Worm (Caenorhabditis elegans) whole organism, L1 larva: ENCODE measurements around the gene Y41E3.7.

Experiments used
- F16B12.6 ChIP-seq: fragments of 150-350 bp; optimal IDR thresholded peaks from 2 replicates; lab custom pipeline; 2014; ENCODE audit warnings: missing biosample characterization, missing genetic modification characterization
- Y116A8C.19 ChIP-seq: sonication (generic microtip); optimal IDR thresholded peaks from 2 replicates; lab custom pipeline; 2016; ENCODE audit warnings: missing compliant biosample characterization, missing genetic modification characterization, borderline replicate concordance
- alr-1 ChIP-seq: fragments of 200-800 bp; sonication (Bioruptor generic); optimal IDR thresholded peaks from 2 replicates; lab custom pipeline; 2018; ENCODE audit warnings: borderline replicate concordance, mild to moderate bottlenecking, missing genetic modification characterization, missing compliant biosample characterization
- ama-1 ChIP-seq: fragments of 150-350 bp; optimal IDR thresholded peaks from 2 replicates; lab custom pipeline; 2014
- ceh-63 ChIP-seq: fragments of 200-800 bp; sonication (Bioruptor generic); optimal IDR thresholded peaks from 2 replicates; lab custom pipeline; 2018; ENCODE audit warnings: mild to moderate bottlenecking, missing genetic modification characterization, missing compliant biosample characterization
- ces-1 ChIP-seq: fragments of 150-350 bp; optimal IDR thresholded peaks from 2 replicates; lab custom pipeline; 2014; ENCODE audit warnings: missing biosample characterization, missing genetic modification reagents, missing genetic modification characterization
- dsc-1 ChIP-seq: sonication (generic microtip); optimal IDR thresholded peaks from 2 replicates; lab custom pipeline; 2016; ENCODE audit warnings: mild to moderate bottlenecking, missing genetic modification characterization, missing compliant biosample characterization
- efl-1 ChIP-seq, 4 experiments: fragments of 150-350 bp; optimal IDR thresholded peaks in 3 of 4; peaks in 1 of 4; 1 replicate in 1 of 4; 2 replicates in 3 of 4; lab custom pipeline; 2014; ENCODE audit warnings: missing biosample characterization in 2 of 4, missing genetic modification characterization in 2 of 4, missing genetic modification reagents in 2 of 4
- egl-27 ChIP-seq, 2 experiments: fragments of 150-350 bp in 1 of 2; sonication (generic microtip); optimal IDR thresholded peaks; 3 replicates each; lab custom pipeline; 2017 to 2018; ENCODE audit warnings: missing biosample characterization in 2 of 2, missing genetic modification characterization in 2 of 2, missing genetic modification reagents in 2 of 2
- fkh-4 ChIP-seq: sonication (generic microtip); optimal IDR thresholded peaks from 2 replicates; lab custom pipeline; 2016; ENCODE audit warnings: missing compliant biosample characterization, missing genetic modification characterization, borderline replicate concordance
- fos-1 ChIP-seq: fragments of 150-350 bp; optimal IDR thresholded peaks from 2 replicates; lab custom pipeline; 2014; ENCODE audit warnings: missing biosample characterization, missing genetic modification characterization
- grh-1 ChIP-seq: fragments of 200-800 bp; sonication (Bioruptor generic); IDR thresholded peaks from 2 replicates; pipeline ENCODE4 v1.3.6; 2022; ENCODE audit warnings: missing genetic modification reagents, missing genetic modification characterization, missing compliant biosample characterization
- hlh-4 ChIP-seq: sonication (generic microtip); optimal IDR thresholded peaks from 2 replicates; lab custom pipeline; 2016; ENCODE audit warnings: mild to moderate bottlenecking, missing genetic modification characterization, missing compliant biosample characterization
- lin-15B ChIP-seq: fragments of 150-350 bp; sonication (generic microtip); optimal IDR thresholded peaks from 3 replicates; lab custom pipeline; 2014; ENCODE audit warnings: missing biosample characterization, missing genetic modification characterization
- lir-3 ChIP-seq: sonication (generic microtip); optimal IDR thresholded peaks from 2 replicates; lab custom pipeline; 2016; ENCODE audit warnings: mild to moderate bottlenecking, missing genetic modification characterization, moderate library complexity, missing compliant biosample characterization; ENCODE audit not compliant: poor library complexity
- mep-1 ChIP-seq: fragments of 150-350 bp; optimal IDR thresholded peaks from 2 replicates; lab custom pipeline; 2014; ENCODE audit warnings: missing biosample characterization, missing genetic modification characterization
- nhr-11 ChIP-seq: fragments of 150-350 bp; optimal IDR thresholded peaks from 2 replicates; lab custom pipeline; 2014; ENCODE audit warnings: missing biosample characterization, missing genetic modification characterization
- nhr-19 ChIP-seq: fragments of 200-800 bp; sonication (Bioruptor generic); conservative IDR thresholded peaks from 2 replicates; pipeline ENCODE4 v1.3.6; 2022; ENCODE audit warnings: missing genetic modification characterization, missing compliant biosample characterization
- nhr-20 ChIP-seq: sonication (generic microtip); optimal IDR thresholded peaks from 2 replicates; lab custom pipeline; 2016; ENCODE audit warnings: mild to moderate bottlenecking, missing genetic modification characterization, missing compliant biosample characterization
- nhr-237 ChIP-seq: fragments of 150-350 bp; optimal IDR thresholded peaks from 2 replicates; lab custom pipeline; 2014; ENCODE audit warnings: missing biosample characterization, missing genetic modification characterization
- nhr-85 ChIP-seq: sonication (generic microtip); peaks from one replicate; lab custom pipeline; 2016; ENCODE audit warnings: missing genetic modification characterization, inconsistent platforms, missing compliant biosample characterization
- nhr-90 ChIP-seq: sonication (generic microtip); optimal IDR thresholded peaks from 2 replicates; lab custom pipeline; 2016; ENCODE audit warnings: mild to moderate bottlenecking, missing genetic modification characterization, missing compliant biosample characterization; ENCODE audit not compliant: poor library complexity
- rnt-1 ChIP-seq: sonication (generic microtip); optimal IDR thresholded peaks from 2 replicates; lab custom pipeline; 2016; ENCODE audit warnings: mild to moderate bottlenecking, missing genetic modification characterization, moderate library complexity, missing compliant biosample characterization
- skn-1 ChIP-seq: fragments of 150-350 bp; optimal IDR thresholded peaks from 2 replicates; lab custom pipeline; 2014; ENCODE audit warnings: missing biosample characterization, missing genetic modification characterization
- sptf-1 ChIP-seq: fragments of 150-350 bp; optimal IDR thresholded peaks from 2 replicates; lab custom pipeline; 2014; ENCODE audit warnings: missing biosample characterization, missing genetic modification characterization
- tlp-1 ChIP-seq: fragments of 150-350 bp; optimal IDR thresholded peaks from 2 replicates; lab custom pipeline; 2014; ENCODE audit warnings: missing biosample characterization, missing genetic modification characterization
- unc-130 ChIP-seq: fragments of 150-350 bp; optimal IDR thresholded peaks from 2 replicates; lab custom pipeline; 2017; ENCODE audit warnings: missing biosample characterization, missing genetic modification characterization, inconsistent platforms
- unc-30 ChIP-seq: sonication (generic microtip); optimal IDR thresholded peaks from 2 replicates; lab custom pipeline; 2017; ENCODE audit warnings: missing biosample characterization, missing genetic modification characterization
- unc-86 ChIP-seq: sonication (generic microtip); optimal IDR thresholded peaks from 2 replicates; lab custom pipeline; 2016; ENCODE audit warnings: missing genetic modification characterization, missing compliant biosample characterization
- unc-98 ChIP-seq: fragments of 200-800 bp; sonication (Bioruptor generic); IDR thresholded peaks from 2 replicates; pipeline ENCODE4 v1.3.6; 2022; ENCODE audit warnings: missing genetic modification characterization, missing compliant biosample characterization
- ztf-4 ChIP-seq: fragments of 150-350 bp; optimal IDR thresholded peaks from 2 replicates; lab custom pipeline; 2014; ENCODE audit warnings: missing biosample characterization, missing genetic modification characterization

The Y41E3.7 gene

ce11 chrIV:15049288-15050094 is 35.7 kb downstream of the Y41E3.7 start (continued):
- TF ChIP-seq egl-27 (tag; optimal IDR thresholded peaks at IDR 0.05; lab: Kevin White, UChicago), result no peak
- TF ChIP-seq skn-1 (tag; lab: Kevin White, UChicago), result no peak
- peak; percentile 42 for TF ChIP-seq ama-1 (lab: Kevin White, UChicago)
- TF ChIP-seq nhr-90, result peak; percentile 16
- no peak for TF ChIP-seq nhr-237
- peak; percentile 9 for TF ChIP-seq rnt-1
- peak; percentile 64 for TF ChIP-seq nhr-85 (tag; lab: Kevin White, UChicago)
- TF ChIP-seq, all 84 proteins: peak for 10

ce11 chrIV:15051045-15051444 is 37.2 kb downstream of the Y41E3.7 start:
- TF ChIP-seq efl-1 (optimal IDR thresholded peaks at IDR 0.05; lab: Kevin White, UChicago), result no peak
- peak in 1 of 2 experiments; percentile 82 for TF ChIP-seq efl-1 (GFP tag; optimal IDR thresholded peaks at IDR 0.05 in 1 of 2; lab: Kevin White, UChicago)
- no peak for TF ChIP-seq nhr-11 (tag; lab: Kevin White, UChicago)
- TF ChIP-seq tlp-1 (tag; lab: Kevin White, UChicago), result no peak

- TF ChIP-seq unc-130 (tag; lab: Kevin White, UChicago) (no peak), nhr-20 (tag; lab: Kevin White, UChicago) (no peak), ztf-4 (tag; lab: Kevin White, UChicago) (no peak), Y116A8C.19 (tag; lab: Kevin White, UChicago) (no peak), alr-1 (tag; lab: Kevin White, UChicago) (no peak), sptf-1 (no peak)
- TF ChIP-seq, all 84 proteins: peak for 0
These were observed 39.4 kb downstream of the Y41E3.7 start, which contains the start of gene srt-47 for ce11 chrIV:15053271-15053670. TSS of gene srt-47 (minus strand) at chrIV:15053371.

ce11 chrIV:15056081-15056586 is 42.3 kb downstream of the Y41E3.7 start, which contains the start of gene Y41E3.19:
TSS of gene Y41E3.19 (plus strand) at chrIV:15056131.
- no peak for TF ChIP-seq F16B12.6 (tag; lab: Kevin White, UChicago)
- TF ChIP-seq efl-1 (optimal IDR thresholded peaks at IDR 0.05; lab: Kevin White, UChicago), result no peak
- peak in 1 of 2 experiments; percentile 2 for TF ChIP-seq efl-1 (GFP tag; optimal IDR thresholded peaks at IDR 0.05 in 1 of 2; lab: Kevin White, UChicago)
- TF ChIP-seq, all 84 proteins: peak for 1

- no peak for TF ChIP-seq ces-1 (GFP tag; lab: Kevin White, UChicago)
- TF ChIP-seq mep-1 (tag; lab: Kevin White, UChicago), result no peak
- no peak for TF ChIP-seq grh-1
- no peak for TF ChIP-seq lin-15B (tag; lab: Kevin White, UChicago)
- no peak for TF ChIP-seq hlh-4 (tag; lab: Kevin White, UChicago)
- no peak for TF ChIP-seq egl-27 (tag; optimal IDR thresholded peaks at IDR 0.05; lab: Kevin White, UChicago)
- TF ChIP-seq nhr-19, result no peak
These were observed 44.2 kb downstream of the Y41E3.7 start, which contains the start of gene Y41E3.13 for ce11 chrIV:15057994-15058393. TSS of gene Y41E3.13 (plus strand) at chrIV:15058294.

- peak; percentile 78 for TF ChIP-seq unc-98
These were observed 45.3 kb downstream of the Y41E3.7 start for ce11 chrIV:15059150-15059549.

ce11 chrIV:15063789-15064188 is 50.0 kb downstream of the Y41E3.7 start:
- TF ChIP-seq fkh-4 (tag; lab: Kevin White, UChicago), result no peak
- no peak for TF ChIP-seq ceh-63 (GFP tag; lab: Kevin White, UChicago)
- no peak for TF ChIP-seq dsc-1 (tag; lab: Kevin White, UChicago)
- TF ChIP-seq lir-3 (tag; lab: Kevin White, UChicago), result no peak
- TF ChIP-seq alr-1 (tag; lab: Kevin White, UChicago), result no peak
- TF ChIP-seq unc-30 (tag; lab: Kevin White, UChicago), result no peak
- no peak for TF ChIP-seq nhr-237
- TF ChIP-seq fos-1 (tag; lab: Kevin White, UChicago), result no peak
- no peak for TF ChIP-seq unc-86 (tag; lab: Kevin White, UChicago)
- TF ChIP-seq, all 84 proteins: peak for 0
